Fruit fly (Drosophila melanogaster): ENCODE measurements around the gene CG4822.

Gene CG4822

dm6 chr2L:72752-73435 is 48.7 kb downstream of the CG4822 start (continued):
- TF ChIP-seq lov (optimal IDR thresholded peaks at IDR 0.05) (no peak), lov (GFP tag; IDR thresholded peaks at IDR 0.05) (peak; percentile 63; the same call in 1 of the 3 replicates), sim (GFP tag; IDR thresholded peaks at IDR 0.05) (no peak), gsb-n (tag; optimal IDR thresholded peaks at IDR 0.05) (no peak), CG15073 (GFP tag; optimal IDR thresholded peaks at IDR 0.05) (peak; percentile 99), nerfin-1 (tag; optimal IDR thresholded peaks at IDR 0.05) (no peak), ssp (GFP tag; IDR thresholded peaks at IDR 0.05) (no peak), CG12155 (GFP tag; optimal IDR thresholded peaks at IDR 0.05) (peak; percentile 95), eve (GFP tag; optimal IDR thresholded peaks at IDR 0.05) (no peak), Mad (GFP tag; optimal IDR thresholded peaks at IDR 0.05) (peak; percentile 18), CG6813 (GFP tag; optimal IDR thresholded peaks at IDR 0.05) (no peak), Oli (tag; optimal IDR thresholded peaks at IDR 0.05) (no peak), CG2875 (GFP tag; optimal IDR thresholded peaks at IDR 0.05) (no peak), CG30431 (GFP tag; optimal IDR thresholded peaks at IDR 0.05) (no peak), zfh2 (GFP tag; optimal IDR thresholded peaks at IDR 0.05) (peak; percentile 59), CG17568 (GFP tag; optimal IDR thresholded peaks at IDR 0.05) (no peak), grn (GFP tag; optimal IDR thresholded peaks at IDR 0.05) (no peak), CG1647 (GFP tag; optimal IDR thresholded peaks at IDR 0.05) (no peak), CG11247 (GFP tag; IDR thresholded peaks at IDR 0.05) (peak; percentile 76), slou (GFP tag; optimal IDR thresholded peaks at IDR 0.05) (no peak), Fer1 (GFP tag; optimal IDR thresholded peaks at IDR 0.05) (peak; percentile 35), dan (GFP tag; IDR thresholded peaks at IDR 0.05) (no peak), C15 (GFP tag; IDR thresholded peaks at IDR 0.05) (no peak), HLH54F (GFP tag; optimal IDR thresholded peaks at IDR 0.05) (peak; percentile 15), CG14965 (GFP tag; optimal IDR thresholded peaks at IDR 0.05; ENCODE audit: borderline replicate concordance) (no peak), knrl (GFP tag; IDR thresholded peaks at IDR 0.05; ENCODE audit: partially characterized antibody) (no peak; the same call in 1 of the 3 replicates), CG17186 (GFP tag; optimal IDR thresholded peaks at IDR 0.05) (no peak), gsb (GFP tag; IDR thresholded peaks at IDR 0.05) (no peak), cas (GFP tag; IDR thresholded peaks at IDR 0.05) (no peak), CG13775 (GFP tag; optimal IDR thresholded peaks at IDR 0.05) (no peak), HLH4C (GFP tag; IDR thresholded peaks at IDR 0.05; ENCODE audit: partially characterized antibody) (peak; percentile 39; the same call in 1 of the 3 replicates), lilli (GFP tag; optimal IDR thresholded peaks at IDR 0.05) (peak; percentile 71), D19B (GFP tag; optimal IDR thresholded peaks at IDR 0.05) (no peak), CG10209 (GFP tag; optimal IDR thresholded peaks at IDR 0.05) (peak; percentile 31), Six4 (GFP tag; optimal IDR thresholded peaks at IDR 0.05) (no peak), CG16815 (GFP tag; optimal IDR thresholded peaks at IDR 0.05) (no peak), amos (GFP tag; IDR thresholded peaks at IDR 0.05; ENCODE audit: partially characterized antibody) (peak; percentile 68; the same call in 1 of the 2 replicates), her (GFP tag; optimal IDR thresholded peaks at IDR 0.05) (peak; percentile 38), org-1 (GFP tag; optimal IDR thresholded peaks at IDR 0.05) (no peak), CG13424 (tag; optimal IDR thresholded peaks at IDR 0.05) (peak; percentile 19), Hey (tag; optimal IDR thresholded peaks at IDR 0.05) (no peak), tup (GFP tag; optimal IDR thresholded peaks at IDR 0.05) (no peak), CG30020 (tag; optimal IDR thresholded peaks at IDR 0.05) (no peak), Hr39 (optimal IDR thresholded peaks at IDR 0.05) (no peak), Drgx (GFP tag; IDR thresholded peaks at IDR 0.05) (0 out of 2 replicates have a peak, but pooled peaks have one; percentile 11), Chrac-16 (GFP tag; optimal IDR thresholded peaks at IDR 0.05) (peak; percentile 35), chn (GFP tag; optimal IDR thresholded peaks at IDR 0.05) (peak; percentile 56), crc (GFP tag; optimal IDR thresholded peaks at IDR 0.05) (no peak), Doc2 (GFP tag; IDR thresholded peaks at IDR 0.05) (no peak), az2 (GFP tag; optimal IDR thresholded peaks at IDR 0.05) (peak; percentile 55), CG11398 (GFP tag; optimal IDR thresholded peaks at IDR 0.05) (no peak)

Data from whole organism, embryonic.